Fruit fly (Drosophila melanogaster) Kc167 (cell line): ENCODE data around the gene CG5194.

Source experiments
- Myc ChIP-seq: fragments of >200 bp; optimal IDR thresholded peaks from 2 replicates; lab custom pipeline; 2017; ENCODE audit warnings: missing external identifiers
- Sin3A ChIP-seq: fragments of >200 bp; optimal IDR thresholded peaks from 2 replicates; lab custom pipeline; 2018; ENCODE audit warnings: missing external identifiers
- h ChIP-seq: fragments of >200 bp; optimal IDR thresholded peaks from 3 replicates; lab custom pipeline; 2018; ENCODE audit warnings: missing external identifiers
- insv ChIP-seq: fragments of >200 bp; optimal IDR thresholded peaks from 3 replicates; lab custom pipeline; 2018; ENCODE audit warnings: missing external identifiers
- psq ChIP-seq: fragments of >200 bp; optimal IDR thresholded peaks from 2 replicates; lab custom pipeline; 2017; ENCODE audit warnings: missing external identifiers
- ttk ChIP-seq: sonication (Bioruptor generic); optimal IDR thresholded peaks from 2 replicates; lab custom pipeline; 2017; ENCODE audit warnings: missing external identifiers

CG5194 gene

dm6 chr3L:8979780-8980179 lies 29.9 kb downstream of the CG5194 start, which contains the start of gene CG5644:
Gene CG5644 (minus strand): TSS chr3L:8979880.
- TF ChIP-seq Sin3A (lab: Kevin White, UChicago) (no peak), psq (no peak)

- TF ChIP-seq Myc (no peak), h (lab: Kevin White, UChicago) (no peak), psq (no peak), insv (lab: Kevin White, UChicago) (no peak), Sin3A (lab: Kevin White, UChicago) (no peak), ttk (lab: Kevin White, UChicago) (no peak)
Observed at dm6 chr3L:8978678-8979413, 30.8 kb downstream of the CG5194 start.

dm6 chr3L:8974478-8975477 lies 34.9 kb downstream of the CG5194 start, which contains the start of the genes pix and Srp68:
Gene pix (minus strand): TSS chr3L:8974765.
Gene Srp68 (plus strand): TSS chr3L:8975046.
- no peak for TF ChIP-seq Sin3A (lab: Kevin White, UChicago)

dm6 chr3L:8968437-8968836 lies 41.2 kb downstream of the CG5194 start, which contains the start of gene CG5026:
Gene CG5026 (plus strand): TSS chr3L:8968528.
- no peak for TF ChIP-seq psq
- no peak for TF ChIP-seq ttk (lab: Kevin White, UChicago)
- no peak for TF ChIP-seq insv (lab: Kevin White, UChicago)
- TF ChIP-seq h (lab: Kevin White, UChicago) = no peak
- TF ChIP-seq Myc = no peak
- TF ChIP-seq Sin3A (lab: Kevin White, UChicago) = no peak

dm6 chr3L:8966324-8967011 lies 43.2 kb downstream of the CG5194 start, which contains the start of the genes CG5653 and CG5021:
Gene CG5653 (minus strand): TSS chr3L:8966374.
Gene CG5021 (plus strand): TSS chr3L:8966829.
- TF ChIP-seq Myc (no peak), h (lab: Kevin White, UChicago) (no peak), ttk (lab: Kevin White, UChicago) (no peak), Sin3A (lab: Kevin White, UChicago) (no peak), psq (no peak), insv (lab: Kevin White, UChicago) (no peak)

dm6 chr3L:8964458-8964857 lies 45.2 kb downstream of the CG5194 start, which contains the start of gene ValRS-m:
Gene ValRS-m (minus strand): TSS chr3L:8964769.
- no peak for TF ChIP-seq Sin3A (lab: Kevin White, UChicago)
- TF ChIP-seq Myc = no peak
- TF ChIP-seq psq = no peak
- TF ChIP-seq ttk (lab: Kevin White, UChicago) = no peak
- TF ChIP-seq insv (lab: Kevin White, UChicago) = no peak
- no peak for TF ChIP-seq h (lab: Kevin White, UChicago)
